Worm (Caenorhabditis elegans): ENCODE results near the gene ZK105.13.

The ZK105.13 gene

DNA sequence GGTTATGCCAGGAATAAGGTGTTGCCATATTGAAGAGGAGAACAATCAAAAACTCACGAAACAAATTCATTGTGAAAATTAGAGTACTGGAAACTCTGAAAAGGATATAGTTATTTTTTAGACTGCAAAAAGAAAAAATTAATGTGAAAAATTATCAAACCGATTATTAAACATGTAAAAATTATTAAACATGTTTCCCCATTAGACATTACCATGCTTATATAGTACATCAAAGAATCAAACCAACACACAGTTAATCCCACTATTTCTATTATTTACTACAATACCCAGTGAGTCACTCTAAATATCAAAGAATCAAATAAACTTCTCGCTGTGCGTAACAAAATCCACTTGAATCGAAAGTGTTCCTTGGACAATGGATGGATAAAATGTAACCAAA lies at the start of gene ZK105.13:
TSS of gene ZK105.13 (minus strand) at position 101 of the 400 bp plus-strand sequence.
- TF ChIP-seq pax-1 (tag; optimal IDR thresholded peaks at IDR 0.05) (no peak), lin-11 (tag; optimal IDR thresholded peaks at IDR 0.05) (no peak)

DNA sequence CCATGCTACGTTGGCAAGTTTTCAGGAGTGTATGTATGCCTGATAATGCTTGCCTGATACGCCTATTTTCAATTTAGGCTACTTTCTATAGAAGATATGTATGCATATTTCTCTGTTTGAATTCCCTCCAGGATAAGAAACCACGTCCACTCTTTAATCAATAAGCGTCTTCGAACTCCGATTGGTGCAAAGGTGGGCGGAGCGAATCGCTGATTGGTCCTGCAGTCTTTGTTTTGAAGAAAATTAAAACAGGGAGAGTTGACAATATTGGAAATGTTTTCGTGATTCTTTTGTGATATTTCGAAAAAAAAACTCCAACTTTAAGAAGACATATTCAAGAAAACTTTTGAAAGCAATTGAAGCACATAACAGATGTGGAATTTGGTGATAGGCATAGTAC lies 48.9 kb upstream of the ZK105.13 start:
- TF ChIP-seq sdc-2 (tag; optimal IDR thresholded peaks at IDR 0.05) (no peak), unc-42 (tag; optimal IDR thresholded peaks at IDR 0.05) (no peak), ceh-24 (tag; optimal IDR thresholded peaks at IDR 0.05) (no peak), ceh-31 (tag; optimal IDR thresholded peaks at IDR 0.05) (no peak), ama-1 (optimal IDR thresholded peaks at IDR 0.05) (no peak), nfya-1 (tag; optimal IDR thresholded peaks at IDR 0.05) (peak; percentile 78), ceh-34 (tag; optimal IDR thresholded peaks at IDR 0.05) (no peak)

DNA sequence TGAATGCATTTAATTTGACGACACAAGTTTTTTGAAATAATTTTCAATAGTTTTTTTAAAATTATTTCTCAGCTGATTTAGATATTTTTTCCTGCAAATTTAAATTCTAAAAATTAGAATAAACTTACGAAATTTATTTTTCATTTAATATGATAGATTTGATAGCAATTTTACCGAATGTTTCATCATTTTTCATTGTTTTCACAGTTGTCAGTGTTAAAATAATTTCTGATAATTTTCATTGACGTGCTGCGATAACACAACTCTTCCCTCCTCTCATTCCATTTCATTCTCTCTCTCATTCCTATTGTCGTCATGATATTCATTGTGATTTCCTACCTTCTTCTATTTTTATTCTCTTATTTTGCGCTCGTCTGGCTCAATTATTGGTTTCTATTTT lies 47.2 kb upstream of the ZK105.13 start, which contains the start of gene hint-3:
TSS of gene hint-3 (plus strand) at position 301 of the 400 bp plus-strand sequence.
- no peak for TF ChIP-seq rnt-1 (tag; optimal IDR thresholded peaks at IDR 0.05)
- TF ChIP-seq ceh-24 (tag; optimal IDR thresholded peaks at IDR 0.05), result no peak
- TF ChIP-seq sdc-2 (tag; optimal IDR thresholded peaks at IDR 0.05), result no peak
- TF ChIP-seq elt-2 (tag; optimal IDR thresholded peaks at IDR 0.05), result no peak
- no peak for TF ChIP-seq syd-9 (tag; optimal IDR thresholded peaks at IDR 0.05)

DNA sequence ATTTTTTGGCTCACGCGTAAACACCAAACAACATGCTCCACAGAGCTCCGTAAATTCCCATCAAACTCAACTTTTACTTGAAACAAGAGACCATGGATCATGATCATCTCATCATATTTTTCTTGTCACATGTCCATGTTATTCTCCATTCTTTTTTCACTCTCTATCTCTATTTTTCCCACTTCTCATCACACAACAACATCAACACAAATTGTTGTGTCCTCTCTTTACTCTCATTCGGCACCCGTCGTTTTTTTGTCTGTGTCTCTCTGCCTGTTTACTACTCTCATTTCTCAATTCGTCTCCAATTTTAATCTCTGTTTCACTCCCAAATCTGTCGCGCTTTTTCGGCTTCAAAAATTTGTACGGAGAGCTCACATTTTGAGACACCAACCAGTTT lies 46.3 kb upstream of the ZK105.13 start:
- TF ChIP-seq ama-1 (optimal IDR thresholded peaks at IDR 0.05) (no peak), unc-86 (tag; optimal IDR thresholded peaks at IDR 0.05) (no peak), unc-55 (GFP tag; optimal IDR thresholded peaks at IDR 0.05) (peak; percentile 65), ceh-19 (GFP tag; optimal IDR thresholded peaks at IDR 0.05) (no peak), odd-2 (tag; optimal IDR thresholded peaks at IDR 0.05) (no peak), ceh-18 (tag; optimal IDR thresholded peaks at IDR 0.05) (peak; percentile 45), fkh-10 (GFP tag; optimal IDR thresholded peaks at IDR 0.05) (no peak), unc-42 (tag; optimal IDR thresholded peaks at IDR 0.05) (peak; percentile 73), F13H6.1 (tag; optimal IDR thresholded peaks at IDR 0.05) (no peak), pat-9 (tag; optimal IDR thresholded peaks at IDR 0.05) (no peak), sox-4 (tag; optimal IDR thresholded peaks at IDR 0.05) (no peak), fax-1 (tag; optimal IDR thresholded peaks at IDR 0.05) (no peak), hlh-30 (tag; optimal IDR thresholded peaks at IDR 0.05; ENCODE audit: insufficient read depth) (peak; percentile 0), ahr-1 (tag; optimal IDR thresholded peaks at IDR 0.05) (no peak)

DNA sequence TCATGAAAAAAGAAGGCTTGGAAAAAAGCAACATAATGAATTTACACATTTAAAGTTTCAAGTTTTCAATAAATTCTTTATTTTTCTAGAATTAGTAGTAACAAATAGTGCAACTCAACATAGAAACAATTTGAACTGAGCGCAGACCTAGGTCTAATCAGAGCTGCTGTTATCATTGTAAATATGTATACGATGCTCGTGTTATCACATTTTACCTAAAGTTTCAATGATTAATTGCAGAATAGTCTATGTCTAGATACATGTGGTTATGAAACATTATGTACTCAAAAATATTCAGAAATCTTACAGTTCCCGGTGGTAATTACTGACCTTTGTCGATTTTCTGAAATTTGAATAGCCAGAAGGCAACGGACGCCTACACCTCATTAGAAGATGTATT lies 43.0 kb upstream of the ZK105.13 start:
- peak; percentile 79 for TF ChIP-seq elt-2 (tag; optimal IDR thresholded peaks at IDR 0.05)
- TF ChIP-seq sdc-2 (tag; optimal IDR thresholded peaks at IDR 0.05), result no peak
- TF ChIP-seq nhr-232 (tag; optimal IDR thresholded peaks at IDR 0.05), result no peak

DNA sequence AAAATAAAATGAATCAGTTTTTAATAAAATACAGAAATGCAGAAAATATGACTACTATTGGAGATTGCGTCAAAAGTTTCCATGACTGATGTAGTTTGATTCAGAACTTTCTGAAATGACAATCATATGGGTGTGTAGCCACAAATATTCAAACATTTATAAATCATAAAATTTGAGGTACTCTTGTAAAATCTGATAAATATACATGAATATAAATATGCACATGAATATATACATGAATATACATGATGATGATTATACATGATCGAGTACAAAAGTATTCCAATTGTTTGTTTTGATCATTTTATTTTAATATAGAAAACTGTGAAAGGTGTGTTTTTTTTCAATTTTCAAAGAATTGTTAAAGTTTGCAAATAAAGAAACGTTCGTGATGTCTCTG lies 41.6 kb upstream of the ZK105.13 start, which contains the start of gene T05B11.4:
TSS of gene T05B11.4 (minus strand) at position 101 of the 400 bp plus-strand sequence.
- TF ChIP-seq npax-4 (tag; optimal IDR thresholded peaks at IDR 0.05) (no peak), ceh-30 (tag; optimal IDR thresholded peaks at IDR 0.05) (no peak), fkh-10 (GFP tag; optimal IDR thresholded peaks at IDR 0.05) (no peak), nhr-11 (tag; optimal IDR thresholded peaks at IDR 0.05) (no peak), dmd-4 (tag; optimal IDR thresholded peaks at IDR 0.05; ENCODE audit: borderline replicate concordance) (no peak), ref-2 (tag; optimal IDR thresholded peaks at IDR 0.05) (no peak), C38D4.7 (GFP tag; optimal IDR thresholded peaks at IDR 0.05) (no peak), ceh-48 (tag; optimal IDR thresholded peaks at IDR 0.05) (no peak), gmeb-2 (tag; optimal IDR thresholded peaks at IDR 0.05) (no peak)
